Worm (Caenorhabditis elegans) whole organism, young adult: ENCODE results near the gene F41H10.5.

ENCODE experiments used
- Y79H2A.3 ChIP-seq: fragments of 200-800 bp; sonication (Bioruptor generic); conservative IDR thresholded peaks from 2 replicates; pipeline ENCODE4 v1.3.6; 2022; ENCODE audit warnings: missing genetic modification reagents, missing genetic modification characterization, missing compliant biosample characterization
- ccch-3 ChIP-seq: fragments of 200-800 bp; sonication (Bioruptor generic); optimal IDR thresholded peaks from 2 replicates; lab custom pipeline; 2018; ENCODE audit warnings: mild to moderate bottlenecking, missing genetic modification characterization, missing compliant biosample characterization
- ceh-27 ChIP-seq: fragments of 200-800 bp; sonication (Bioruptor generic); optimal IDR thresholded peaks from 2 replicates; lab custom pipeline; 2018; ENCODE audit warnings: mild to moderate bottlenecking, missing genetic modification characterization, moderate library complexity, missing compliant biosample characterization
- ceh-58 ChIP-seq: fragments of 200-800 bp; sonication (Bioruptor generic); IDR thresholded peaks from 2 replicates; pipeline ENCODE4 v1.3.6; 2022; ENCODE audit warnings: missing genetic modification characterization, missing compliant biosample characterization
- egl-44 ChIP-seq: fragments of 200-800 bp; sonication (Bioruptor generic); IDR thresholded peaks from 2 replicates; pipeline ENCODE4 v1.3.6; 2022; ENCODE audit warnings: missing genetic modification reagents, missing genetic modification characterization, missing compliant biosample characterization
- nfya-1 ChIP-seq: sonication (generic microtip); optimal IDR thresholded peaks from 2 replicates; lab custom pipeline; 2017; ENCODE audit warnings: antibody characterized with exemption, missing compliant biosample characterization, missing genetic modification characterization, borderline replicate concordance; ENCODE audit not compliant: insufficient read depth

DNA sequence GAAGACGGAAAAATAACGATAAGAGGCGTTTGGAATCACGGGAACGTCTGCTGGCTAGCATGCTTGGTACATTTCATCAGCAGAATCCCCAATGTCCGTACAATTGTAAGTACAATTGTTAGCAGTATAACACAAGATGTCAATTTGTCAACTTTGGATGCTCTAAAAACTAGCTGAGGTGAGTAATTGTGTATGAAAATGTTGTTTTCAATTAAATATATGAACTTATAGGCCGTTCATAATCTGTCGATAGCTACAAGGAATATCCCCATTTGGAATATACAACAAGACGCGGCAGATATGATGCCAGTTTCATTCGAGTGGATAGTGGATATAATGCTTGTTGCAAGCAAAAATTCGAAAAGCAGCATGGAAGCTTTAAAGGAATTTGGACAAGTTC lies 24.3 kb downstream of the F41H10.5 start, which contains the start of gene F41H10.12:
- TF ChIP-seq Y79H2A.3 (GFP tag; lab: Robert Waterston, UW), result no peak
- no peak for TF ChIP-seq ceh-27 (GFP tag; lab: Kevin White, UChicago)
- TF ChIP-seq ccch-3 (GFP tag; lab: Kevin White, UChicago), result no peak
- TF ChIP-seq ceh-58 (GFP tag; lab: Robert Waterston, UW), result no peak
- TF ChIP-seq nfya-1 (tag; lab: Kevin White, UChicago), result no peak
- no peak for TF ChIP-seq egl-44 (GFP tag; lab: Robert Waterston, UW)
